Fruit fly (Drosophila melanogaster): Measurements from ENCODE around the gene CG1628.

CG1628 gene

DNA sequence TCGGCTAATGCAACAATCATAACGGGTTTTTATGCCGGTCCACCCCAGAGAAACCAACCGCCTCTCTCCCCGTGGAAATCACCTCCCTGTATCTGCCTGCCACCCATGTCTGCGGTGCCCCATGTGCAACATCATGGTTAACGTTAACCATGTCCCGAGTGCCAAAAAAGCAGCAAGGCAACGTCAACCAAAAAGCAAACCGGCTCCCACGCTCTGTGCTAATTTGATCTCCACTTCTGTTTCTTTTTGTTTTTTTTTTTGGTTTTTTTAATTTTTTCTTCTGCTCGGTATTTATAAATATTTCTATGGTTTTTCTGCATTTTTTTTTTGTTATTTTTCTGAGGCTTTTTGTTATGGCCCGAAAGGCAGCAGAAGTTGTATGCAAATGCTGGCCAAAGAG lies 25.5 kb downstream of the CG1628 start (continued):
- TF ChIP-seq Sox102F (GFP tag; optimal IDR thresholded peaks at IDR 0.05), result no peak
- TF ChIP-seq CG6276 (GFP tag; optimal IDR thresholded peaks at IDR 0.05), result peak; percentile 44

- TF ChIP-seq fd85E (GFP tag; optimal IDR thresholded peaks at IDR 0.05), result no peak
- peak; percentile 53 for TF ChIP-seq CG6276 (GFP tag; optimal IDR thresholded peaks at IDR 0.05)
- peak; percentile 7 for TF ChIP-seq Lpt (GFP tag; optimal IDR thresholded peaks at IDR 0.05)
- peak; percentile 30 for TF ChIP-seq CG16779 (tag; optimal IDR thresholded peaks at IDR 0.05)
- no peak for TF ChIP-seq Eip93F (GFP tag; optimal IDR thresholded peaks at IDR 0.05)
- TF ChIP-seq fd59A (GFP tag; optimal IDR thresholded peaks at IDR 0.05), result peak; percentile 12
- peak; percentile 80 for TF ChIP-seq CG15336 (GFP tag; IDR thresholded peaks at IDR 0.05)
- TF ChIP-seq Smox (GFP tag; optimal IDR thresholded peaks at IDR 0.05), result peak; percentile 27
- TF ChIP-seq CG31627 (GFP tag; optimal IDR thresholded peaks at IDR 0.05), result peak; percentile 17
- no peak for TF ChIP-seq cyc (GFP tag; optimal IDR thresholded peaks at IDR 0.05)
- no peak for TF ChIP-seq fkh (GFP tag; optimal IDR thresholded peaks at IDR 0.05)
- TF ChIP-seq esn (GFP tag; optimal IDR thresholded peaks at IDR 0.05), result peak; percentile 42
- TF ChIP-seq Sox14 (GFP tag; optimal IDR thresholded peaks at IDR 0.05), result no peak
- no peak for TF ChIP-seq dac (GFP tag; optimal IDR thresholded peaks at IDR 0.05)
- TF ChIP-seq Ets21C (GFP tag; optimal IDR thresholded peaks at IDR 0.05), result no peak
- TF ChIP-seq Sox15 (GFP tag; optimal IDR thresholded peaks at IDR 0.05), result no peak
- TF ChIP-seq CG32006 (GFP tag; optimal IDR thresholded peaks at IDR 0.05), result peak; percentile 63
- TF ChIP-seq pdm3 (GFP tag; optimal IDR thresholded peaks at IDR 0.05), result peak; percentile 50
- TF ChIP-seq CG11902 (GFP tag; optimal IDR thresholded peaks at IDR 0.05), result no peak
- no peak for TF ChIP-seq salr (GFP tag; optimal IDR thresholded peaks at IDR 0.05)
- TF ChIP-seq CG1621 (tag; optimal IDR thresholded peaks at IDR 0.05), result peak; percentile 28
- peak; percentile 72 for TF ChIP-seq CG8119 (GFP tag; IDR thresholded peaks at IDR 0.05)
- peak; percentile 22 for TF ChIP-seq Eip75B (GFP tag; optimal IDR thresholded peaks at IDR 0.05)
- peak; percentile 70 for TF ChIP-seq svp (GFP tag)
- no peak for TF ChIP-seq Blimp-1 (GFP tag; optimal IDR thresholded peaks at IDR 0.05)
- TF ChIP-seq CG6808 (GFP tag; optimal IDR thresholded peaks at IDR 0.05), result peak; percentile 33
- TF ChIP-seq CG10631 (GFP tag; optimal IDR thresholded peaks at IDR 0.05), result peak; percentile 49
- TF ChIP-seq CG8319 (GFP tag; optimal IDR thresholded peaks at IDR 0.05), result no peak
- peak; percentile 5 for TF ChIP-seq CG8632 (GFP tag; optimal IDR thresholded peaks at IDR 0.05)
- peak; percentile 32 for TF ChIP-seq CG34406 (GFP tag; optimal IDR thresholded peaks at IDR 0.05)
- no peak for TF ChIP-seq CG9139 (GFP tag; optimal IDR thresholded peaks at IDR 0.05)
- no peak for TF ChIP-seq CG6854 (GFP tag; optimal IDR thresholded peaks at IDR 0.05)
- peak; percentile 56 for TF ChIP-seq achi (GFP tag; optimal IDR thresholded peaks at IDR 0.05)
- peak; percentile 43 for TF ChIP-seq topi (GFP tag; optimal IDR thresholded peaks at IDR 0.05)
- 0 out of 2 replicates have a peak, but pooled peaks have one; percentile 22 for TF ChIP-seq CG11294 (GFP tag; IDR thresholded peaks at IDR 0.05)
- no peak for TF ChIP-seq vri (GFP tag; optimal IDR thresholded peaks at IDR 0.05)
- peak; percentile 45 for TF ChIP-seq Met (GFP tag; optimal IDR thresholded peaks at IDR 0.05)
- peak; percentile 12 for TF ChIP-seq Hr39 (GFP tag; optimal IDR thresholded peaks at IDR 0.05)
- peak; percentile 8 for TF ChIP-seq lz (GFP tag; optimal IDR thresholded peaks at IDR 0.05)
- TF ChIP-seq spab (GFP tag; optimal IDR thresholded peaks at IDR 0.05), result no peak
- peak; percentile 43 for TF ChIP-seq OdsH (GFP tag; optimal IDR thresholded peaks at IDR 0.05)
- TF ChIP-seq CG3032 (tag; optimal IDR thresholded peaks at IDR 0.05), result peak; percentile 24
- peak; percentile 35 for TF ChIP-seq Ets96B (tag; optimal IDR thresholded peaks at IDR 0.05)
- TF ChIP-seq Hr4 (GFP tag; optimal IDR thresholded peaks at IDR 0.05), result peak; percentile 50
- TF ChIP-seq CG4318 (GFP tag; optimal IDR thresholded peaks at IDR 0.05), result peak; percentile 11
- peak; percentile 81 for TF ChIP-seq CG6163 (GFP tag; IDR thresholded peaks at IDR 0.05)
- TF ChIP-seq CG10669 (GFP tag; optimal IDR thresholded peaks at IDR 0.05), result peak; percentile 29
- peak; percentile 78 for TF ChIP-seq eg (GFP tag; IDR thresholded peaks at IDR 0.05)
- peak; percentile 29 for TF ChIP-seq CG6792 (GFP tag; optimal IDR thresholded peaks at IDR 0.05)
- TF ChIP-seq CG7368 (GFP tag; optimal IDR thresholded peaks at IDR 0.05), result peak; percentile 47
Measured at dm6 chrX:10573554-10573953, 29.0 kb downstream of the CG1628 start.
